Worm (Caenorhabditis elegans): Measurements from ENCODE around the gene Y19D2B.1.

- TF ChIP-seq ama-1 (optimal IDR thresholded peaks at IDR 0.05) (no peak), hmg-4 (GFP tag; optimal IDR thresholded peaks at IDR 0.05) (no peak), ets-7 (tag; optimal IDR thresholded peaks at IDR 0.05) (no peak), aly-1 (tag; optimal IDR thresholded peaks at IDR 0.05) (no peak), hmbx-1 (tag; optimal IDR thresholded peaks at IDR 0.05) (no peak), pes-1 (GFP tag; IDR thresholded peaks at IDR 0.05) (no peak), flt-1 (GFP tag; IDR thresholded peaks at IDR 0.05) (no peak)
These were observed 9.5 kb upstream of the Y19D2B.1 start for ce11 chrII:10932305-10932704.

Data from whole organism, early embryonic.